Worm (Caenorhabditis elegans): ENCODE results near the gene F56A8.5.

DNA sequence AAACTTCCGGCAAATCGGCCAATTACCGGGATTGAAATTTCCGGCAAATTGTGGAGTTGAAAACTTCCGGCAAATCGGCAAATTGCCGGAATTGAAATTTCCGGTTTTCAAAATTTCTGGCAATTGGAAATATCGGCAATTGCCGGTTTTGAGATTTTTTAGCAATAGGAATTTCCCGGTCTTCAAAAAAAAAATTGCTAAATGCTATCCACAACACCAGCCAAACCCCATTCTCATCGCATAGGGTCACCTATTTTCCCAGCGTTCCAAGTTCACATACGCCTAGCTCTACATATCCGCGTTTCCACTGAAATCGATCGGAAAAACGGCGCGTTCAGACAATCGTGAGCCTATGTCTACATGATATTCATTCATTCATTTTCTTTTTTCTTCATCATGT, 19.8 kb downstream of the F56A8.5 start, which contains the start of gene F56A8.8:
- no peak for TF ChIP-seq pqm-1 (tag; optimal IDR thresholded peaks at IDR 0.05)
- no peak for TF ChIP-seq mdl-1 (tag; optimal IDR thresholded peaks at IDR 0.05)
- no peak for TF ChIP-seq ztf-11 (tag; optimal IDR thresholded peaks at IDR 0.05)
- no peak for TF ChIP-seq pha-4 (tag; optimal IDR thresholded peaks at IDR 0.05)

Measured in whole organism, L3 larva.